Worm (Caenorhabditis elegans) whole organism, L4/young adult: ENCODE measurements around the gene F41E6.5.

Experiments
- W03F9.2 ChIP-seq: fragments of 150-350 bp; optimal IDR thresholded peaks from 2 replicates; lab custom pipeline; 2014; ENCODE audit warnings: missing biosample characterization, missing genetic modification characterization
- dao-5 ChIP-seq: sonication (generic microtip); optimal IDR thresholded peaks from 2 replicates; lab custom pipeline; 2016; ENCODE audit warnings: missing genotype, missing genetic modification characterization, moderate library complexity, missing compliant biosample characterization
- him-1 ChIP-seq: sonication (generic microtip); optimal IDR thresholded peaks from 2 replicates; lab custom pipeline; 2016; ENCODE audit warnings: missing genotype, missing genetic modification reagents, missing genetic modification characterization, missing compliant biosample characterization

F41E6.5 gene

DNA sequence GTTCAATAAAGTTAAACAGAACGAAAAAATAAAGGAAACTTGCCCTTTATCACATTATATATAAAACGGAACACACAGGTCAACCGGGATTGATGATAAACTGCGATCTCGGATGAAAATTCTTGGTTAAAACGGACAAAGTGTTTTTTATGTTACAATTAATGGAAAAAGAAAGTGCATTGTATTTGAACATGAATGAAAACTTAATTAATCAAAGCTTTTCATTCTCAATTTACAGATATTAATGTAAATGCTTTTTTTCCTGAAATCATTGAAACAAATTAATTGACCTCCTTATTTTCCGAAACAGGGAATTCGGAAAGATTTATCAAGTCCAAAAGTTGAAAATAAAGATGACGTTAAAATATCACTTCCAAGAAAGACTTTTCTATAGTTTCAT lies 1.9 kb upstream of the F41E6.5 start, which contains the start of gene F41E6.8:
Gene F41E6.8 (minus strand): TSS at position 101 of the 400 bp plus-strand sequence.
- TF ChIP-seq him-1 (tag; lab: Kevin White, UChicago), result no peak
- TF ChIP-seq W03F9.2 (tag; lab: Kevin White, UChicago), result no peak
- no peak for TF ChIP-seq dao-5 (tag; lab: Kevin White, UChicago)

DNA sequence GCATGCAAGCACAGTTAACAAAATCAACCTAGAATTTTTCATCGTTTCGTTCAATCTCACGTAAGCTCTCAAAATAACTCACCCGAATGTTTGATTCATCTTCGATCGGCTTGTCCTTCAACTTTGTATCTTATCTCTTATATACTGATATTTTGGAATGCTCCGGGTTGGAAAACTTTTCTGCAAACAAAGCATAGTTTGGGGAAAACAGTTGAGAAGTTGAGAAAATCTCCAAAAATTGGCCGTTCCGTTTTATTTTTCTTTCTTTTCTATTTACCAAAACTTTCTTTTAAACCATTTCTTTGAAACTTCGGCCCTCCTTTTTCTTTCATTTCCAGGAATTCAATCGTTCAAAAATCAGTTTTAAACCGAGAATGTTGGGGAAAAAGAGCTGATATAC lies 642 bp upstream of the F41E6.5 start, which contains the start of gene F41E6.15:
Gene F41E6.15 (minus strand): TSS at position 101 of the 400 bp plus-strand sequence.
- TF ChIP-seq W03F9.2 (tag; lab: Kevin White, UChicago) (no peak), dao-5 (tag; lab: Kevin White, UChicago) (no peak), him-1 (tag; lab: Kevin White, UChicago) (no peak)

ce11 chrV:8606099-8606696 lies 2.9 kb downstream of the F41E6.5 start, which contains the start of gene vps-60:
vps-60 (minus strand) TSS chrV:8606128.
- peak; percentile 94 for TF ChIP-seq W03F9.2 (tag; lab: Kevin White, UChicago)
- peak; percentile 81 for TF ChIP-seq him-1 (tag; lab: Kevin White, UChicago)
- TF ChIP-seq dao-5 (tag; lab: Kevin White, UChicago), result no peak

- no peak for TF ChIP-seq dao-5 (tag; lab: Kevin White, UChicago)
- no peak for TF ChIP-seq W03F9.2 (tag; lab: Kevin White, UChicago)
- TF ChIP-seq him-1 (tag; lab: Kevin White, UChicago), result no peak
Observed at ce11 chrV:8607353-8607850, 4.1 kb downstream of the F41E6.5 start, which contains the start of gene smk-1. smk-1 (plus strand) TSS chrV:8607800.

DNA sequence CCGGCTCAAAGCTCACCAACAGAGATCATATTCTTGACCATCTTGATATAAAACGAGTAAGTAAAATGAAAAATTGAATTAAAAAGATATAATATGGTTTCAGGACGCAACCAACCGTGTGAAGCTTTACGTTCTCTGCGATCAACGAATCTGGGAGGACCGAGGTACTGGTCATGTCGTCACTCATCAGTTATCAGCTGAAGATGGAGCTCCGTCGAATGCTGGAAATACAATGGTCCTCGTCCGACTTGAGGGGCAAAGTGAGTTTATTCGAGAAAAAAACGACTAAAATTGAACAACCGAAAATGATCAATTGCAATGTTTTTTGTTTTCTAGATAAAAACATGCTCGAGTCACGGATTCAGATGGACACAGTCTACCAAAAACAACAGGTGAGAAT lies 5.2 kb downstream of the F41E6.5 start:
- no peak for TF ChIP-seq W03F9.2 (tag; lab: Kevin White, UChicago)
- no peak for TF ChIP-seq dao-5 (tag; lab: Kevin White, UChicago)
- TF ChIP-seq him-1 (tag; lab: Kevin White, UChicago), result no peak

DNA sequence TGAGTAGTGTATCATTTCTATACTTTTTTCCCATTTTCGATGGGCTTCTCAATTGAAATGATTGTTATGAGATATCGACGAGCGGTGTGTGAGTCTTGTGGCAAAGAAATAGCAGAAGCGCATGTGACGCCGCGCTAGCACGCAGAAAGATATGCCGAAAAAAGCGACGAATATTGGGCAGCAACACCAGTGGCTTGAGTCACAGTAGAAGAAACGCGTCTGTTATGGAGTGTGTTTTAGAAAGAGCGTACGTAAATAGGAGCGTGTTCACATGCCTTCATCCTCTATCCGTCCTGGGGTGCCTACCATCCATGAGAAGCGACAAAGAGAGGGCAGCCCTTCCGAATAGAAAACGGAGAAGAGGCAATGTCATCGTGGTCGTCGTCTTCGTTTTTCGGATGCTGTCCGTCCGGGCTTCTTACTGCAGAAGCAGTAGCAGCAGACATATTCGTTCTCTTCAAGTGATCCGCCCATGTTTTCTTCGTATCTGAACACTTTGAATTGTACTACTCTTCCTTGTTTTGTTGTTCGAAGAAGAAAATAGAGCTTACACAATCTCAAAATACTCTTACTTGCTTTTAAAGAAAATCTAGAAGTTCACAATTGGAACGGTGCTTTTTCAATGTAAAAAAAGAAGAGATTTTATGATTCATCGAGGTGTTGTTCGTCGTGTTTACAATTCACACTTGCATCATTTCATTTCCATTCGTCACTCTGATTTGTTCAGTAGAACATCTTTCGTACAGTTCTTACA lies 6.7 kb downstream of the F41E6.5 start:
- TF ChIP-seq him-1 (tag; lab: Kevin White, UChicago) (no peak), dao-5 (tag; lab: Kevin White, UChicago) (no peak), W03F9.2 (tag; lab: Kevin White, UChicago) (no peak)

DNA sequence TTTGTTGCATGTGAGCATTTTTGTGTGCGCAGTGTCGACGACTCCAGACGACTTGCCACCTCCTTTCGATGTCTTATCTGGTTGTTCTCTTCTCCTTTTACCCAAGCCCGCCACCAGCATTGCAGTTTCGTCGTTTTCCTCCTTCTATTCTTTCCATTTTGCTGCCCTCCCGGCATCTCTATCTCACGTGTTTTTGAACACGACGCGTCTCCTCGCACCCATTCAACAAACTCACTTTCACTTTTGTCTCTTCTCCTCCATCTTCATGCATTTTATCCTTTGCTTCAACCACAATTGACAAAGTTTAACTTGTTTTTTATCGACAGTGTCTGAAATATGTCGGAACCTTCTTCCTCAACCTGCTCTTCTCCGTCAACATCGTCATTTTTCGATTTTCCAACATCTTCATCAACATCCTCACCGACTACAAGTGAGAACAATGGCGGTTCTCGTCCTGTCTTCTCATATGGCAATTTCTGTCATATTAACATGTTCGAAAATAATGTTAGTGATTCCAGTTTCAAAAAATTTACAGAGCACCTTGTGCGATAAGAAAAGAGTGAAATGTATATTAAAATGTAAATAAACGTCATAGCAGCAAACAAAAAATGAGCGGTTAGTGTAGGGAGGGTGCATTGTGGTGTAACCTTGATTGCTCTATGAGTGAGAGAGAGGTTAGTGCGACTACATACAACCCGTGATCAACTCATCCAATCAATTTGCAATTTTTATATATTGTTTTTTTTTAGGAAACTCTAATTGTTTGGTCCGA lies 7.5 kb downstream of the F41E6.5 start, which contains the start of gene fip-4:
Gene fip-4 (minus strand): TSS at position 636 of the 772 bp plus-strand sequence.
- TF ChIP-seq dao-5 (tag; lab: Kevin White, UChicago) (no peak), him-1 (tag; lab: Kevin White, UChicago) (no peak), W03F9.2 (tag; lab: Kevin White, UChicago) (no peak)

DNA sequence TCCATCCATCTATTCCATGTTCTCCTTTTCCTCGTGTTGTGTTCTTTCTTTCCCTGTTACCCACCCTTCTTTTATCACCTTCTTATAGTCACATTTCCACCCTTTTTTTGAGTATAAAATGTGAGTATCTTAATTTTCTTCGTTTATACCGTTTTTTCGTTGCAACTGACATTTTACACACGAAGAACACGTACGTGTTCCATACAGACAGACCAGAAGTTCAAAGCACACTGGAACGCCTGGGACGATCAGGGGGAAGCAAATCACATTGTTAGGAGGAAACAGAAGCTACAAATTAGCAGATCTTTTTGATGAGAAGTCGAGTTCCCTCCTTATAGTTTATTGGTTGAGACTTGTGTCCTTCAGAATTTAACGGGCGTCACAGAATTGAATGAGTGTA lies 12.4 kb downstream of the F41E6.5 start:
- no peak for TF ChIP-seq him-1 (tag; lab: Kevin White, UChicago)
- TF ChIP-seq dao-5 (tag; lab: Kevin White, UChicago), result no peak
- no peak for TF ChIP-seq W03F9.2 (tag; lab: Kevin White, UChicago)

DNA sequence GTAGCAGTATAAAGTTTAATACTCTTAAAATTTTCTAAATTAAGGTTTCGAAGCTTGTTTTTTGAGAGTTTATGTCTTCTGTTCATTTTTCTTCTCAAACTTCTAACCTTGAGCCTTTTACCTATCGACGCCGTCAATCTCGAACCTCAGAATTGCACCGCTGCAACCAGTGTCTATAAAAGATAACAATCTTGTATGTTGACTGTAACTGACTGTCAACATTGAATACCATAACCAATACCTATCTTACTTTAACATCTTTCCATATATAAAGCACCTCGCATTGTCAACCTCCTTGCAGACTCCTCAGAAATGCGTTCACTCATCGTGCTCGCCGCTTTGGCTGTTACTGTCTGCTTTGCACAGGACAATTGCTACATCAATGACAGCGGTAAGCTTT lies 15.5 kb downstream of the F41E6.5 start, which contains the start of gene grd-5:
Gene grd-5 (plus strand): TSS at position 295 of the 400 bp plus-strand sequence.
- TF ChIP-seq W03F9.2 (tag; lab: Kevin White, UChicago), result no peak
- no peak for TF ChIP-seq him-1 (tag; lab: Kevin White, UChicago)
- TF ChIP-seq dao-5 (tag; lab: Kevin White, UChicago), result no peak

DNA sequence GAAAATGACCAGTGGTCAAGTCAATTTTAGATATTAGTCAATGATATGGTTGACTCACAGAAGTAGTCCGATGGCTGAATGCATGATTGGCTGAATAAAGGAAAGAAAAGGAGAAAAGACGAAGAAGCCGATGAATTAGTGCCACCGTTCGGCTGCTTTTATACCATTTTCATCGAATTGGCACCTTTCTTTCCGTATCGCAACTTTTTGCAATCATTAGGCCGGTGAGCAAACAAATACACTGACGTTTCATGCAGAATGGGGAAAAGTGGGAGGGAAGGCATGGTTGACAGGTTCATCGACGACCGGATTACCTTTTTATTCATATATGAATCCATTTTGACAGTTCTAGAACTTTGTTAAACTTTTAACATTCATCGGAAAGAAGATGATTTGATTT lies 17.9 kb downstream of the F41E6.5 start, which contains the start of gene idpc-2:
Gene idpc-2 (minus strand): TSS at position 101 of the 400 bp plus-strand sequence.
- TF ChIP-seq dao-5 (tag; lab: Kevin White, UChicago) (no peak), him-1 (tag; lab: Kevin White, UChicago) (no peak), W03F9.2 (tag; lab: Kevin White, UChicago) (no peak)

DNA sequence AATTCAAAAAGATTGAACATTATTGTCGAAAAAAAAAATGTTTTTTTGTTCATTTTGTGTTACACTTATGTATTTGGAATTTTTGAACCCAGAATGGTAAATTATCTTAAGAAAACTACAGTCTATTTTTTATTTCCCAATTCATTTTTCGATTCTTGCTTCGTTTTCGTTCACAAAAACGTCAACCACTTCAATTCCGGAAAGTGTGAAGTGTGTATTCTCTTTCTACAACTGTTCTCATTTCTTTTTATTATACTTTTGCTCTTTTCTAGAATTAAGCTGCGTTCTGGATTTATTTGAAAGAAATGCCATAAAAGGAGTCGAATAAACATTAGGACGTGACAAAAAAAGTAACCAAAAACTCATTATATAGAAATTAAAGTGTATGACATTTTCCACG lies 19.0 kb downstream of the F41E6.5 start, which contains the start of gene F41E6.1:
Gene F41E6.1 (plus strand): TSS at position 301 of the 400 bp plus-strand sequence.
- TF ChIP-seq W03F9.2 (tag; lab: Kevin White, UChicago), result no peak
- TF ChIP-seq dao-5 (tag; lab: Kevin White, UChicago), result no peak
- no peak for TF ChIP-seq him-1 (tag; lab: Kevin White, UChicago)

- TF ChIP-seq W03F9.2 (tag; lab: Kevin White, UChicago) (no peak), dao-5 (tag; lab: Kevin White, UChicago) (no peak), him-1 (tag; lab: Kevin White, UChicago) (no peak)
Observed at ce11 chrV:8623754-8624153, 20.5 kb downstream of the F41E6.5 start, which contains the start of gene F41E6.17. F41E6.17 (plus strand) TSS chrV:8624101.
